Fruit fly (Drosophila melanogaster) whole organism, prepupa: ENCODE data around the gene CG31091.

Experiments
- CG8319 ChIP-seq: fragments of 200-800 bp; sonication (Bioruptor generic); optimal IDR thresholded peaks from 3 replicates; lab custom pipeline; 2016; ENCODE audit warnings: missing biosample characterization, missing genetic modification characterization
- Lpt ChIP-seq: fragments of 200-800 bp; sonication (Bioruptor generic); optimal IDR thresholded peaks from 3 replicates; lab custom pipeline; 2016; ENCODE audit warnings: missing biosample characterization, missing genetic modification characterization
- acj6 ChIP-seq: fragments of 200-800 bp; sonication (Bioruptor generic); optimal IDR thresholded peaks from 3 replicates; lab custom pipeline; 2016; ENCODE audit warnings: missing biosample characterization, missing genetic modification characterization
- fd59A ChIP-seq: fragments of 200-800 bp; sonication (Bioruptor generic); optimal IDR thresholded peaks from 2 replicates; lab custom pipeline; 2017; ENCODE audit warnings: missing biosample characterization, mild to moderate bottlenecking, missing genetic modification characterization, missing genetic modification reagents

- no peak for TF ChIP-seq fd59A (GFP tag; lab: Kevin White, UChicago)
- TF ChIP-seq CG8319 (GFP tag; lab: Kevin White, UChicago): no peak
- no peak for TF ChIP-seq acj6
- no peak for TF ChIP-seq Lpt (GFP tag; lab: Kevin White, UChicago)
Measured at dm6 chr3R:25895522-25895921, 4.2 kb upstream of the CG31091 start, which contains the start of gene Sodq.
